Fruit fly (Drosophila melanogaster) whole organism, embryonic: ENCODE data around the gene CG1764.

Experiments used
- Atf-2 ChIP-seq: fragments of 200-800 bp; sonication (Bioruptor generic); optimal IDR thresholded peaks from 2 replicates; lab custom pipeline; 2016; ENCODE audit warnings: missing biosample characterization, missing genetic modification characterization
- CG10147 ChIP-seq: fragments of 200-800 bp; sonication (Bioruptor generic); optimal IDR thresholded peaks from 2 replicates; lab custom pipeline; 2019; ENCODE audit warnings: missing biosample characterization, mild to moderate bottlenecking, missing genetic modification characterization, moderate library complexity
- CG1024 ChIP-seq: fragments of 200-800 bp; sonication (Bioruptor generic); IDR thresholded peaks from 2 replicates; pipeline ENCODE4 v1.3.6; 2022; ENCODE audit warnings: missing biosample characterization, missing genetic modification characterization
- CG11085 ChIP-seq: fragments of 200-800 bp; sonication (Bioruptor generic); IDR thresholded peaks from 2 replicates; pipeline ENCODE4 v1.3.6; 2022; ENCODE audit warnings: missing biosample characterization, missing genetic modification characterization
- CG12104 ChIP-seq: fragments of 200-800 bp; sonication (Bioruptor generic); optimal IDR thresholded peaks from 3 replicates; lab custom pipeline; 2016; ENCODE audit warnings: missing biosample characterization, missing genetic modification characterization
- CG12391 ChIP-seq: fragments of 200-800 bp; sonication (Bioruptor generic); optimal IDR thresholded peaks from 3 replicates; lab custom pipeline; 2018; ENCODE audit warnings: missing biosample characterization, mild to moderate bottlenecking, missing genetic modification characterization, moderate library complexity
- CG13775 ChIP-seq: fragments of 200-800 bp; sonication (Bioruptor generic); optimal IDR thresholded peaks from 3 replicates; lab custom pipeline; 2017; ENCODE audit warnings: missing biosample characterization, mild to moderate bottlenecking, missing genetic modification characterization
- CG15696 ChIP-seq: fragments of 200-800 bp; sonication (Bioruptor generic); optimal IDR thresholded peaks from 2 replicates; lab custom pipeline; 2019; ENCODE audit warnings: missing biosample characterization, mild to moderate bottlenecking, missing genetic modification characterization, moderate library complexity
- CG17361 ChIP-seq: fragments of 200-800 bp; sonication (Bioruptor generic); IDR thresholded peaks from 3 replicates; pipeline ENCODE4 v1.3.6; 2022; ENCODE audit warnings: missing biosample characterization, missing genetic modification characterization
- CG31224 ChIP-seq: fragments of 200-800 bp; sonication (Bioruptor generic); IDR thresholded peaks from 2 replicates; pipeline ENCODE4 v1.3.6; 2022; ENCODE audit warnings: missing biosample characterization, missing genetic modification characterization
- CG3163 ChIP-seq: fragments of 200-800 bp; sonication (Bioruptor generic); optimal IDR thresholded peaks from 3 replicates; lab custom pipeline; 2016; ENCODE audit warnings: missing biosample characterization, missing genetic modification characterization
- CG32532 ChIP-seq: fragments of 200-800 bp; sonication (Bioruptor generic); IDR thresholded peaks from 2 replicates; pipeline ENCODE4 v1.3.6; 2022; ENCODE audit warnings: missing biosample characterization, missing genetic modification characterization
- CG5180 ChIP-seq: fragments of 200-800 bp; sonication (Bioruptor generic); optimal IDR thresholded peaks from 3 replicates; lab custom pipeline; 2017; ENCODE audit warnings: missing biosample characterization, missing genetic modification characterization, mild to moderate bottlenecking, moderate library complexity, missing genetic modification reagents
- CG8359 ChIP-seq: fragments of 200-800 bp; sonication (Bioruptor generic); optimal IDR thresholded peaks from 2 replicates; lab custom pipeline; 2017; ENCODE audit warnings: missing biosample characterization, mild to moderate bottlenecking, missing genetic modification characterization, borderline replicate concordance
- CTCF ChIP-seq: fragments of 200-800 bp; sonication (Bioruptor generic); optimal IDR thresholded peaks from 2 replicates; lab custom pipeline; 2017; ENCODE audit warnings: missing biosample characterization, mild to moderate bottlenecking, missing genetic modification characterization, moderate library complexity
- D19A ChIP-seq: fragments of 200-800 bp; optimal IDR thresholded peaks from 3 replicates; lab custom pipeline; 2019; ENCODE audit warnings: missing biosample characterization, mild to moderate bottlenecking, missing genetic modification characterization, moderate library complexity
- D19B ChIP-seq: fragments of 200-800 bp; sonication (Bioruptor generic); optimal IDR thresholded peaks from 2 replicates; lab custom pipeline; 2017; ENCODE audit warnings: missing biosample characterization, mild to moderate bottlenecking, missing genetic modification characterization
- Dip3 ChIP-seq: fragments of 200-800 bp; sonication (Bioruptor generic); optimal IDR thresholded peaks from 3 replicates; lab custom pipeline; 2016; ENCODE audit warnings: missing biosample characterization, missing genetic modification characterization
- Doc2 ChIP-seq: fragments of 200-800 bp; sonication (Bioruptor generic); IDR thresholded peaks from 2 replicates; pipeline ENCODE4 v1.3.6; 2022; ENCODE audit warnings: missing biosample characterization, missing genetic modification characterization
- Drgx ChIP-seq: fragments of 200-800 bp; sonication (Bioruptor generic); IDR thresholded peaks from 2 replicates; pipeline ENCODE4 v1.3.6; 2022; ENCODE audit warnings: missing biosample characterization, missing genetic modification characterization
- Ets65A ChIP-seq: fragments of 200-800 bp; sonication (Bioruptor generic); peaks from one replicate; lab custom pipeline; 2016; ENCODE audit warnings: missing biosample characterization, missing genetic modification characterization
- Fer1 ChIP-seq: fragments of 200-800 bp; sonication (Bioruptor generic); optimal IDR thresholded peaks from 2 replicates; lab custom pipeline; 2017; ENCODE audit warnings: missing biosample characterization, mild to moderate bottlenecking, missing genetic modification characterization
- Gug ChIP-seq: fragments of 200-800 bp; sonication (Bioruptor generic); IDR thresholded peaks from 4 replicates; pipeline ENCODE4 v1.3.6; 2022; ENCODE audit warnings: missing biosample characterization, missing genetic modification characterization
- H2.0 ChIP-seq: fragments of 200-800 bp; sonication (Bioruptor generic); IDR thresholded peaks from 2 replicates; pipeline ENCODE4 v1.3.6; 2022; ENCODE audit warnings: missing biosample characterization, missing genetic modification characterization
- HHEX ChIP-seq: fragments of 200-800 bp; sonication (Bioruptor generic); optimal IDR thresholded peaks from 3 replicates; lab custom pipeline; 2017; ENCODE audit warnings: missing biosample characterization, mild to moderate bottlenecking, missing genetic modification characterization, missing genetic modification reagents
- HLHmδ ChIP-seq: fragments of 200-800 bp; sonication (Bioruptor generic); optimal IDR thresholded peaks from 2 replicates; lab custom pipeline; 2018; ENCODE audit warnings: missing biosample characterization, mild to moderate bottlenecking, missing genetic modification characterization, moderate library complexity
- Jarid2 ChIP-seq: fragments of 200-800 bp; sonication (Bioruptor generic); optimal IDR thresholded peaks from 3 replicates; lab custom pipeline; 2017; ENCODE audit warnings: mild to moderate bottlenecking, missing biosample characterization, missing genetic modification reagents, missing genetic modification characterization
- NC2β ChIP-seq: fragments of 200-800 bp; sonication (Bioruptor generic); optimal IDR thresholded peaks from 2 replicates; lab custom pipeline; 2016; ENCODE audit warnings: missing biosample characterization, missing genetic modification characterization
- Nf-YB ChIP-seq: fragments of 200-800 bp; sonication (Bioruptor generic); optimal IDR thresholded peaks from 3 replicates; lab custom pipeline; 2019; ENCODE audit warnings: missing biosample characterization, mild to moderate bottlenecking, missing genetic modification characterization, moderate library complexity
- NfI ChIP-seq: fragments of 200-800 bp; sonication (Bioruptor generic); optimal IDR thresholded peaks from 3 replicates; lab custom pipeline; 2018; ENCODE audit warnings: missing biosample characterization, mild to moderate bottlenecking, missing genetic modification characterization, moderate library complexity
- Poxn ChIP-seq: fragments of 200-800 bp; sonication (Bioruptor generic); IDR thresholded peaks from 2 replicates; pipeline ENCODE4 v1.3.6; 2022; ENCODE audit warnings: missing biosample characterization, missing genetic modification characterization
- Stat92E ChIP-seq, 3 experiments: fragments of >200 bp in 2 of 3; fragments of 200-800 bp in 1 of 3; sonication (Bioruptor generic) in 1 of 3; optimal IDR thresholded peaks; 2 replicates each; lab custom pipeline; 2017 to 2019; ENCODE audit warnings: missing biosample characterization in 3 of 3, missing genetic modification characterization in 3 of 3, mild to moderate bottlenecking in 1 of 3, moderate library complexity in 1 of 3
- amos ChIP-seq: fragments of 200-800 bp; sonication (Bioruptor generic); IDR thresholded peaks from 2 replicates; pipeline ENCODE4 v1.3.6; 2022; ENCODE audit warnings: missing biosample characterization, missing genetic modification characterization; ENCODE audit not compliant: partially characterized antibody
- bsh ChIP-seq, 2 experiments: fragments of 200-800 bp; sonication (Bioruptor generic); optimal IDR thresholded peaks; 2 replicates each; lab custom pipeline; 2017 to 2018; ENCODE audit warnings: mild to moderate bottlenecking in 2 of 2, missing biosample characterization in 2 of 2, missing genetic modification characterization in 2 of 2, moderate library complexity in 1 of 2
- dmrt11E ChIP-seq: fragments of 200-800 bp; sonication (Bioruptor generic); optimal IDR thresholded peaks from 3 replicates; lab custom pipeline; 2018; ENCODE audit warnings: missing biosample characterization, mild to moderate bottlenecking, missing genetic modification characterization, moderate library complexity
- ems ChIP-seq: fragments of 200-800 bp; sonication (Bioruptor generic); optimal IDR thresholded peaks from 3 replicates; lab custom pipeline; 2016; ENCODE audit warnings: missing biosample characterization, missing genetic modification characterization
- ewg ChIP-seq: fragments of 200-800 bp; sonication (Bioruptor generic); optimal IDR thresholded peaks from 3 replicates; lab custom pipeline; 2017; ENCODE audit warnings: mild to moderate bottlenecking, missing biosample characterization, missing genetic modification reagents, missing genetic modification characterization
- gcm ChIP-seq: fragments of 200-800 bp; sonication (Bioruptor generic); optimal IDR thresholded peaks from 2 replicates; lab custom pipeline; 2019; ENCODE audit warnings: missing biosample characterization, mild to moderate bottlenecking, missing genetic modification characterization, moderate library complexity
- hbn ChIP-seq: fragments of 200-800 bp; sonication (Bioruptor generic); IDR thresholded peaks from 2 replicates; pipeline ENCODE4 v1.3.6; 2022; ENCODE audit warnings: missing biosample characterization, missing genetic modification characterization; ENCODE audit not compliant: partially characterized antibody
- hkb ChIP-seq, 2 experiments: fragments of 200-800 bp in 1 of 2; fragments of >200 bp in 1 of 2; sonication (Bioruptor generic) in 1 of 2; IDR thresholded peaks in 1 of 2; optimal IDR thresholded peaks in 1 of 2; 2 replicates each; pipeline versions ENCODE4 v1.3.6 to Lab custom; 2017 to 2022; ENCODE audit warnings: missing biosample characterization in 1 of 2, missing genetic modification characterization in 1 of 2
- kah ChIP-seq: fragments of 200-800 bp; sonication (Bioruptor generic); optimal IDR thresholded peaks from 2 replicates; lab custom pipeline; 2018; ENCODE audit warnings: missing biosample characterization, mild to moderate bottlenecking, missing genetic modification characterization
- lbe ChIP-seq: fragments of 200-800 bp; sonication (Bioruptor generic); optimal IDR thresholded peaks from 2 replicates; lab custom pipeline; 2016; ENCODE audit warnings: missing biosample characterization, mild to moderate bottlenecking, missing genetic modification characterization
- pfk ChIP-seq: fragments of 200-800 bp; sonication (Bioruptor generic); optimal IDR thresholded peaks from 2 replicates; lab custom pipeline; 2018; ENCODE audit warnings: missing biosample characterization, mild to moderate bottlenecking, missing genetic modification characterization, moderate library complexity
- ranshi ChIP-seq: fragments of 200-800 bp; sonication (Bioruptor generic); IDR thresholded peaks from 2 replicates; pipeline ENCODE4 v1.3.6; 2022; ENCODE audit warnings: missing biosample characterization, missing genetic modification characterization
- row ChIP-seq: fragments of 200-800 bp; sonication (Bioruptor generic); IDR thresholded peaks from 3 replicates; pipeline ENCODE4 v1.3.6; 2022; ENCODE audit warnings: missing biosample characterization, missing genetic modification characterization
- sim ChIP-seq: fragments of 200-800 bp; sonication (Bioruptor generic); IDR thresholded peaks from 2 replicates; pipeline ENCODE4 v1.3.6; 2022; ENCODE audit warnings: missing biosample characterization, missing genetic modification characterization
- slou ChIP-seq: fragments of 200-800 bp; sonication (Bioruptor generic); optimal IDR thresholded peaks from 3 replicates; lab custom pipeline; 2016; ENCODE audit warnings: missing biosample characterization, missing genetic modification characterization
- toy ChIP-seq: fragments of 200-800 bp; sonication (Bioruptor generic); IDR thresholded peaks from 2 replicates; pipeline ENCODE4 v1.3.6; 2022; ENCODE audit warnings: missing biosample characterization, missing genetic modification characterization
- unpg ChIP-seq: fragments of 200-800 bp; sonication (Bioruptor generic); optimal IDR thresholded peaks from 3 replicates; lab custom pipeline; 2018; ENCODE audit warnings: missing biosample characterization, mild to moderate bottlenecking, missing genetic modification characterization, moderate library complexity

CG1764 gene

DNA sequence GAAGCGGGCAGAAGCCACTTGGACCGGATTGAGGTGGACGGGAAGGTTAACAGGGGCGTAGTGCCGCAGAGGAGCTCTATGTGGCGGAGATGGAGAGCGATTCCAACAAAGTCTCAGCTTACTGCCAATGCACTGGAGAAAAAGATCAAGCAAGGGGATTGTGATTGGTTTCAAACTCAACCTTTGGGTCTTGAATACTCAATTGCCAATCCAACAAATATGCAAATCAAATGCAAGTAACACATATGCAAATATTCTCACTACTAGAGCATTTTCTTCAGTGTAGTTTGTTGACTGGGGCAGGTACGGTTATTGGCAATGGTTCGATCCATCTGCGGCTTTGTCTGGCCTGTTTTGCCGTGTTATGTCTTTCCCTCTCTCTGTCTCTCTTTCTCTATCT, 50.9 kb downstream of the CG1764 start (continued):
- TF ChIP-seq hbn (GFP tag; lab: Robert Waterston, UW) (no peak), NC2β (GFP tag; lab: Kevin White, UChicago) (peak; percentile 50), dmrt11E (peak; percentile 24), Doc2 (peak; percentile 56), Fer1 (GFP tag; lab: Kevin White, UChicago) (peak; percentile 73), kah (no peak), HLHmδ (GFP tag; lab: Kevin White, UChicago) (no peak), Ets65A (peak; percentile 94), amos (no peak), CG15696 (tag; lab: Kevin White, UChicago) (no peak), Atf-2 (GFP tag; lab: Kevin White, UChicago) (peak; percentile 72), Poxn (0 out of 2 replicates have a peak, but pooled peaks have one; percentile 55), CG12104 (GFP tag; lab: Kevin White, UChicago) (peak; percentile 19), CG10147 (GFP tag; lab: Kevin White, UChicago) (peak; percentile 51), CG13775 (peak; percentile 33), CG11085 (GFP tag; lab: Robert Waterston, UW) (peak; percentile 49), D19B (GFP tag; lab: Kevin White, UChicago) (peak; percentile 26), CG3163 (GFP tag; lab: Kevin White, UChicago) (peak; percentile 58), CG31224 (GFP tag; lab: Robert Waterston, UW) (0 out of 2 replicates have a peak, but pooled peaks have one; percentile 17), Dip3 (GFP tag; lab: Kevin White, UChicago) (peak; percentile 83), CG32532 (GFP tag; lab: Robert Waterston, UW) (peak; percentile 77), HHEX (peak; percentile 80), gcm (GFP tag; lab: Kevin White, UChicago) (peak; percentile 38), lbe (GFP tag; lab: Kevin White, UChicago) (peak; percentile 89), Gug (GFP tag; lab: Robert Waterston, UW) (peak; percentile 74), CG5180 (GFP tag; lab: Kevin White, UChicago) (peak; percentile 73), CG17361 (GFP tag; lab: Robert Waterston, UW) (peak; percentile 60; the same call in 2 of the 3 replicates), CG12391 (tag; lab: Kevin White, UChicago) (peak; percentile 64), sim (GFP tag; lab: Robert Waterston, UW) (0 out of 2 replicates have a peak, but pooled peaks have one; percentile 18), unpg (peak; percentile 78), CG1024 (GFP tag; lab: Robert Waterston, UW) (peak; percentile 63; the same call in 1 of the 2 replicates), hkb (optimal IDR thresholded peaks at IDR 0.05; lab: Kevin White, UChicago) (no peak), hkb (GFP tag; IDR thresholded peaks at IDR 0.05; lab: Robert Waterston, UW) (peak; percentile 75), pfk (no peak), bsh (GFP tag; optimal IDR thresholded peaks at IDR 0.05; lab: Kevin White, UChicago) (peak; percentile 79 to 87), ems (GFP tag; lab: Kevin White, UChicago) (peak; percentile 47), Drgx (GFP tag; lab: Robert Waterston, UW) (peak; percentile 94), Stat92E (GFP tag; optimal IDR thresholded peaks at IDR 0.05; lab: Kevin White, UChicago) (no peak), toy (GFP tag; lab: Robert Waterston, UW) (0 out of 2 replicates have a peak, but pooled peaks have one; percentile 51), ewg (GFP tag; lab: Kevin White, UChicago) (peak; percentile 69), Jarid2 (GFP tag; lab: Kevin White, UChicago) (peak; percentile 47), row (peak; percentile 75), slou (peak; percentile 48), CG8359 (peak; percentile 66), NfI (GFP tag; lab: Kevin White, UChicago) (peak; percentile 77), Nf-YB (peak; percentile 22), D19A (tag; lab: Kevin White, UChicago) (peak; percentile 58), ranshi (peak; percentile 67), H2.0 (peak; percentile 67; the same call in 1 of the 2 replicates), CTCF (GFP tag; lab: Kevin White, UChicago) (peak; percentile 37)
